Worm (Caenorhabditis elegans) whole organism, L4 larva: ENCODE measurements around the gene Y55H10A.2.
A peak's percentile ranks its signal among the peaks of the same experiment; 100 is the strongest.

Experiments
- F10B5.3 ChIP-seq: sonication (generic microtip); optimal IDR thresholded peaks from 2 replicates; lab custom pipeline; 2016; ENCODE audit warnings: mild to moderate bottlenecking, missing genetic modification characterization, missing compliant biosample characterization
- F26F4.8 ChIP-seq: fragments of 200-800 bp; sonication (Bioruptor generic); conservative IDR thresholded peaks from 2 replicates; pipeline ENCODE4 v1.3.6; 2022; ENCODE audit warnings: missing genetic modification characterization, missing compliant biosample characterization
- F37D6.2 ChIP-seq: sonication (generic microtip); optimal IDR thresholded peaks from 2 replicates; lab custom pipeline; 2016; ENCODE audit warnings: mild to moderate bottlenecking, missing genetic modification characterization, missing compliant biosample characterization
- F44E2.7 ChIP-seq: fragments of 200-800 bp; sonication (Bioruptor generic); IDR thresholded peaks from 2 replicates; pipeline ENCODE4 v2.1.2; 2022; ENCODE audit warnings: missing genetic modification characterization, missing compliant biosample characterization
- T20F7.1 ChIP-seq: fragments of 200-800 bp; sonication (Bioruptor generic); optimal IDR thresholded peaks from 2 replicates; lab custom pipeline; 2018; ENCODE audit warnings: mild to moderate bottlenecking, missing genetic modification characterization, missing compliant biosample characterization
- Y48G9A.11 ChIP-seq: fragments of 200-800 bp; sonication (Bioruptor generic); IDR thresholded peaks from 2 replicates; pipeline ENCODE4 v1.3.6; 2022; ENCODE audit warnings: missing genetic modification reagents, missing genetic modification characterization, missing compliant biosample characterization
- Y75B8A.6 ChIP-seq: fragments of 200-800 bp; sonication (Bioruptor generic); IDR thresholded peaks from 2 replicates; pipeline ENCODE4 v1.3.6; 2022; ENCODE audit warnings: missing genetic modification reagents, missing genetic modification characterization, missing compliant biosample characterization
- ZK546.5 ChIP-seq, 2 experiments: sonication (generic microtip); optimal IDR thresholded peaks; 2 replicates each; lab custom pipeline; 2017; ENCODE audit warnings: missing biosample characterization in 2 of 2, missing genetic modification characterization in 2 of 2
- ceh-28 ChIP-seq: fragments of 150-350 bp; optimal IDR thresholded peaks from 2 replicates; lab custom pipeline; 2014; ENCODE audit warnings: missing biosample characterization, missing genetic modification reagents, missing genetic modification characterization
- ceh-32 ChIP-seq: sonication (generic microtip); optimal IDR thresholded peaks from 2 replicates; lab custom pipeline; 2016; ENCODE audit warnings: mild to moderate bottlenecking, missing genetic modification characterization, missing compliant biosample characterization; ENCODE audit not compliant: poor library complexity
- ceh-62 ChIP-seq: sonication (generic microtip); optimal IDR thresholded peaks from 2 replicates; lab custom pipeline; 2017; ENCODE audit warnings: missing biosample characterization, missing genetic modification characterization
- ceh-82 ChIP-seq: sonication (generic microtip); optimal IDR thresholded peaks from 2 replicates; lab custom pipeline; 2017; ENCODE audit warnings: missing biosample characterization, missing genetic modification characterization
- ces-1 ChIP-seq: fragments of 150-350 bp; sonication (generic microtip); optimal IDR thresholded peaks from 4 replicates; lab custom pipeline; 2014; ENCODE audit warnings: missing biosample characterization, missing genetic modification reagents, missing genetic modification characterization
- ctbp-1 ChIP-seq: fragments of 200-800 bp; sonication (Bioruptor generic); IDR thresholded peaks from 2 replicates; pipeline ENCODE4 v1.3.6; 2022; ENCODE audit warnings: missing genetic modification reagents, missing genetic modification characterization, missing compliant biosample characterization
- daf-12 ChIP-seq: fragments of 150-350 bp; optimal IDR thresholded peaks from 2 replicates; lab custom pipeline; 2014; ENCODE audit warnings: missing biosample characterization, missing genetic modification reagents, missing genetic modification characterization
- daf-19 ChIP-seq: fragments of 200-800 bp; sonication (Bioruptor generic); conservative IDR thresholded peaks from 2 replicates; pipeline ENCODE4 v1.3.6; 2022; ENCODE audit warnings: missing genetic modification characterization, missing compliant biosample characterization
- dmd-6 ChIP-seq: fragments of 200-800 bp; sonication (Bioruptor generic); IDR thresholded peaks from 2 replicates; pipeline ENCODE4 v1.3.6; 2022; ENCODE audit warnings: missing genetic modification reagents, missing genetic modification characterization, missing compliant biosample characterization
- dve-1 ChIP-seq: sonication (generic microtip); optimal IDR thresholded peaks from 2 replicates; lab custom pipeline; 2017; ENCODE audit warnings: antibody characterized with exemption, mild to moderate bottlenecking, missing genetic modification characterization, missing compliant biosample characterization; ENCODE audit not compliant: insufficient read depth
- egl-43 ChIP-seq: fragments of 200-800 bp; sonication (Bioruptor generic); IDR thresholded peaks from 2 replicates; pipeline ENCODE4 v1.3.6; 2022; ENCODE audit warnings: missing genetic modification reagents, missing genetic modification characterization, missing compliant biosample characterization
- fkh-10 ChIP-seq: fragments of 150-350 bp; optimal IDR thresholded peaks from 2 replicates; lab custom pipeline; 2014; ENCODE audit warnings: missing biosample characterization, missing genetic modification reagents, missing genetic modification characterization
- fos-1 ChIP-seq: fragments of 150-350 bp; optimal IDR thresholded peaks from 2 replicates; lab custom pipeline; 2014; ENCODE audit warnings: missing biosample characterization, missing genetic modification characterization
- gei-8 ChIP-seq: fragments of 200-800 bp; sonication (Bioruptor generic); optimal IDR thresholded peaks from 2 replicates; lab custom pipeline; 2018; ENCODE audit warnings: mild to moderate bottlenecking, missing genetic modification characterization, missing compliant biosample characterization
- hif-1 ChIP-seq, 2 experiments: sonication (generic microtip); optimal IDR thresholded peaks; 2 replicates each; lab custom pipeline; 2016 to 2017; ENCODE audit warnings: missing compliant biosample characterization in 2 of 2, missing genetic modification characterization in 2 of 2, missing genetic modification reagents in 2 of 2, missing genotype in 2 of 2, mild to moderate bottlenecking in 1 of 2
- hlh-11 ChIP-seq: fragments of 200-800 bp; sonication (Bioruptor generic); optimal IDR thresholded peaks from 2 replicates; lab custom pipeline; 2018; ENCODE audit warnings: mild to moderate bottlenecking, missing genetic modification characterization, missing compliant biosample characterization
- hlh-30 ChIP-seq: sonication (generic microtip); optimal IDR thresholded peaks from 2 replicates; lab custom pipeline; 2017; ENCODE audit warnings: antibody characterized with exemption, mild to moderate bottlenecking, missing genetic modification characterization, missing compliant biosample characterization; ENCODE audit not compliant: insufficient read depth
- jun-1 ChIP-seq: fragments of 150-350 bp; optimal IDR thresholded peaks from 2 replicates; lab custom pipeline; 2014; ENCODE audit warnings: missing biosample characterization, missing genetic modification reagents, missing genetic modification characterization
- lin-1 ChIP-seq: fragments of 200-800 bp; sonication (Bioruptor generic); IDR thresholded peaks from 2 replicates; pipeline ENCODE4 v1.3.6; 2022; ENCODE audit warnings: missing genetic modification reagents, missing genetic modification characterization, missing compliant biosample characterization
- lin-13 ChIP-seq: fragments of 150-350 bp; optimal IDR thresholded peaks from 2 replicates; lab custom pipeline; 2014; ENCODE audit warnings: missing biosample characterization, missing genetic modification reagents, missing genetic modification characterization
- lin-29 ChIP-seq: fragments of 200-800 bp; sonication (Bioruptor generic); IDR thresholded peaks from 2 replicates; pipeline ENCODE4 v1.3.6; 2022; ENCODE audit warnings: missing genetic modification reagents, missing genetic modification characterization, missing compliant biosample characterization
- lin-38 ChIP-seq: fragments of 200-800 bp; sonication (Bioruptor generic); IDR thresholded peaks from 2 replicates; pipeline ENCODE4 v1.3.6; 2022; ENCODE audit warnings: missing genetic modification reagents, missing genetic modification characterization, missing compliant biosample characterization
- lin-39 ChIP-seq: fragments of 150-350 bp; optimal IDR thresholded peaks from 2 replicates; lab custom pipeline; 2014; ENCODE audit warnings: missing biosample characterization, missing genetic modification reagents, missing genetic modification characterization
- madf-5 ChIP-seq, 2 experiments: fragments of 200-800 bp; sonication (Bioruptor generic); IDR thresholded peaks; 2 replicates each; pipeline ENCODE4 v1.3.6; 2022; ENCODE audit warnings: missing compliant biosample characterization in 2 of 2, missing genetic modification characterization in 2 of 2
- mdt-29 ChIP-seq: fragments of 200-800 bp; sonication (Bioruptor generic); IDR thresholded peaks from 2 replicates; pipeline ENCODE4 v1.3.6; 2022; ENCODE audit warnings: missing genetic modification reagents, missing genetic modification characterization, missing compliant biosample characterization
- mxl-2 ChIP-seq: fragments of 200-800 bp; sonication (Bioruptor generic); conservative IDR thresholded peaks from 2 replicates; pipeline ENCODE4 v1.3.6; 2022; ENCODE audit warnings: missing genetic modification reagents, missing genetic modification characterization, missing compliant biosample characterization
- nhr-10 ChIP-seq: fragments of 150-350 bp; optimal IDR thresholded peaks from 2 replicates; lab custom pipeline; 2014; ENCODE audit warnings: missing biosample characterization, missing genetic modification characterization
- nhr-237 ChIP-seq: sonication (generic microtip); optimal IDR thresholded peaks from 2 replicates; lab custom pipeline; 2017; ENCODE audit warnings: missing biosample characterization, missing genetic modification characterization
- nhr-41 ChIP-seq: fragments of 200-800 bp; sonication (Bioruptor generic); IDR thresholded peaks from 2 replicates; pipeline ENCODE4 v1.3.6; 2022; ENCODE audit warnings: missing genetic modification reagents, missing genetic modification characterization, missing compliant biosample characterization
- nhr-48 ChIP-seq: sonication (generic microtip); optimal IDR thresholded peaks from 2 replicates; lab custom pipeline; 2016; ENCODE audit warnings: mild to moderate bottlenecking, missing genetic modification characterization, missing compliant biosample characterization
- nhr-77 ChIP-seq: fragments of 150-350 bp; optimal IDR thresholded peaks from 2 replicates; lab custom pipeline; 2014; ENCODE audit warnings: missing biosample characterization, missing genetic modification characterization
- pha-4 ChIP-seq, 2 experiments: fragments of 150-350 bp in 1 of 2; fragments of 200-800 bp in 1 of 2; sonication (Bioruptor generic) in 1 of 2; IDR thresholded peaks in 1 of 2; optimal IDR thresholded peaks in 1 of 2; 2 replicates each; pipeline versions ENCODE4 v1.3.6 to Lab custom; 2014 to 2022; ENCODE audit warnings: missing genetic modification characterization in 2 of 2, missing genetic modification reagents in 2 of 2, missing biosample characterization in 1 of 2, missing compliant biosample characterization in 1 of 2
- php-3 ChIP-seq: fragments of 200-800 bp; sonication (Bioruptor generic); IDR thresholded peaks from 2 replicates; pipeline ENCODE4 v1.3.6; 2022; ENCODE audit warnings: missing genetic modification reagents, missing genetic modification characterization, missing compliant biosample characterization
- pqm-1 ChIP-seq: sonication (generic microtip); optimal IDR thresholded peaks from 2 replicates; lab custom pipeline; 2017; ENCODE audit warnings: missing biosample characterization, missing genetic modification characterization
- saeg-2 ChIP-seq: fragments of 200-800 bp; sonication (Bioruptor generic); IDR thresholded peaks from 2 replicates; pipeline ENCODE4 v1.3.6; 2022; ENCODE audit warnings: missing genetic modification reagents, missing genetic modification characterization, missing compliant biosample characterization
- tag-97 ChIP-seq: fragments of 200-800 bp; sonication (Bioruptor generic); IDR thresholded peaks from 2 replicates; pipeline ENCODE4 v1.3.6; 2022; ENCODE audit warnings: missing genetic modification characterization, missing compliant biosample characterization
- tra-1 ChIP-seq: fragments of 200-800 bp; sonication (Bioruptor generic); IDR thresholded peaks from 2 replicates; pipeline ENCODE4 v1.3.6; 2022; ENCODE audit warnings: missing genetic modification reagents, missing genetic modification characterization, missing compliant biosample characterization
- unc-62 ChIP-seq, 3 experiments: fragments of 150-350 bp in 1 of 3; sonication (generic microtip); optimal IDR thresholded peaks in 2 of 3; peaks in 1 of 3; 1 replicate in 1 of 3; 2 replicates in 2 of 3; lab custom pipeline; 2014 to 2017; ENCODE audit warnings: missing biosample characterization in 3 of 3, missing genetic modification characterization in 3 of 3, missing genetic modification reagents in 3 of 3, missing genotype in 1 of 3
- vab-7 ChIP-seq: fragments of 200-800 bp; sonication (Bioruptor generic); IDR thresholded peaks from 2 replicates; pipeline ENCODE4 v1.3.6; 2022; ENCODE audit warnings: missing genetic modification reagents, missing genetic modification characterization, missing compliant biosample characterization
- zfp-2 ChIP-seq: sonication (generic microtip); optimal IDR thresholded peaks from 2 replicates; lab custom pipeline; 2016; ENCODE audit warnings: mild to moderate bottlenecking, missing genetic modification characterization, missing compliant biosample characterization
- zip-2 ChIP-seq: fragments of 150-350 bp; optimal IDR thresholded peaks from 2 replicates; lab custom pipeline; 2014; ENCODE audit warnings: missing biosample characterization, missing genetic modification characterization
- ztf-11 ChIP-seq: fragments of 150-350 bp; optimal IDR thresholded peaks from 2 replicates; lab custom pipeline; 2014; ENCODE audit warnings: missing biosample characterization, missing genetic modification characterization

Y55H10A.2 gene

ce11 chrIV:3336585-3336984, 26.7 kb upstream of the Y55H10A.2 start, which contains the start of gene F42A6.6 (continued):
- TF ChIP-seq pha-4 (GFP tag; IDR thresholded peaks at IDR 0.05; lab: Robert Waterston, UW) (peak; percentile 87), pha-4 (tag; optimal IDR thresholded peaks at IDR 0.05; lab: Kevin White, UChicago) (no peak), hlh-30 (tag; lab: Kevin White, UChicago) (no peak), ceh-82 (no peak), hif-1 (tag; optimal IDR thresholded peaks at IDR 0.05; lab: Kevin White, UChicago) (peak in 1 of 2 experiments; percentile 17), zfp-2 (no peak), ceh-28 (tag; lab: Kevin White, UChicago) (no peak), fkh-10 (GFP tag; lab: Kevin White, UChicago) (no peak), T20F7.1 (GFP tag; lab: Kevin White, UChicago) (no peak), dmd-6 (peak; percentile 42), zip-2 (tag; lab: Kevin White, UChicago) (no peak), gei-8 (GFP tag; lab: Kevin White, UChicago) (peak; percentile 67), unc-62 (GFP tag; optimal IDR thresholded peaks at IDR 0.05 in 1 of 2; lab: Kevin White, UChicago) (no peak), unc-62 (tag; optimal IDR thresholded peaks at IDR 0.05; lab: Kevin White, UChicago) (no peak), F37D6.2 (tag; lab: Kevin White, UChicago) (no peak), Y75B8A.6 (0 out of 2 replicates have a peak, but pooled peaks have one; percentile 67), daf-12 (no peak), hlh-11 (peak; percentile 43), nhr-77 (peak; percentile 20), tag-97 (GFP tag; lab: Robert Waterston, UW) (no peak), Y48G9A.11 (GFP tag; lab: Robert Waterston, UW) (peak; percentile 69), nhr-237 (no peak), lin-39 (tag; lab: Kevin White, UChicago) (no peak), nhr-10 (tag; lab: Kevin White, UChicago) (no peak), F26F4.8 (0 out of 2 replicates have a peak, but pooled peaks have one; percentile 33), lin-29 (no peak), nhr-48 (tag; lab: Kevin White, UChicago) (no peak), egl-43 (GFP tag; lab: Robert Waterston, UW) (peak; percentile 87), mxl-2 (GFP tag; lab: Robert Waterston, UW) (no peak), php-3 (GFP tag; lab: Robert Waterston, UW) (0 out of 2 replicates have a peak, but pooled peaks have one; percentile 42), nhr-41 (GFP tag; lab: Robert Waterston, UW) (no peak), mdt-29 (GFP tag; lab: Robert Waterston, UW) (0 out of 2 replicates have a peak, but pooled peaks have one; percentile 35), ztf-11 (tag; lab: Kevin White, UChicago) (no peak), pqm-1 (tag; lab: Kevin White, UChicago) (no peak), lin-1 (GFP tag; lab: Robert Waterston, UW) (no peak; the same call in 1 of the 2 replicates), fos-1 (tag; lab: Kevin White, UChicago) (no peak), lin-38 (peak; percentile 84), ctbp-1 (GFP tag; lab: Robert Waterston, UW) (peak; percentile 36; the same call in 1 of the 2 replicates), ces-1 (GFP tag; lab: Kevin White, UChicago) (no peak), ceh-62 (no peak), ceh-32 (no peak), madf-5 (GFP tag; IDR thresholded peaks at IDR 0.05; lab: Robert Waterston, UW) (0 out of 4 replicates have a peak, but pooled peaks have one; percentile 25 to 51), dve-1 (tag; lab: Kevin White, UChicago) (peak; percentile 34), saeg-2 (GFP tag; lab: Robert Waterston, UW) (peak; percentile 63; the same call in 1 of the 2 replicates), tra-1 (GFP tag; lab: Robert Waterston, UW) (0 out of 2 replicates have a peak, but pooled peaks have one; percentile 22), jun-1 (tag; lab: Kevin White, UChicago) (no peak), ZK546.5 (tag; optimal IDR thresholded peaks at IDR 0.05; lab: Kevin White, UChicago) (no peak), lin-13 (GFP tag; lab: Kevin White, UChicago) (peak; percentile 52), F44E2.7 (GFP tag; lab: Robert Waterston, UW) (no peak), F10B5.3 (no peak), daf-19 (no peak), vab-7 (peak; percentile 61; the same call in 1 of the 2 replicates)
